Fruit fly (Drosophila melanogaster): ENCODE measurements around the gene koko.
A peak's percentile ranks its signal among the peaks of the same experiment; 100 is the strongest.

DNA sequence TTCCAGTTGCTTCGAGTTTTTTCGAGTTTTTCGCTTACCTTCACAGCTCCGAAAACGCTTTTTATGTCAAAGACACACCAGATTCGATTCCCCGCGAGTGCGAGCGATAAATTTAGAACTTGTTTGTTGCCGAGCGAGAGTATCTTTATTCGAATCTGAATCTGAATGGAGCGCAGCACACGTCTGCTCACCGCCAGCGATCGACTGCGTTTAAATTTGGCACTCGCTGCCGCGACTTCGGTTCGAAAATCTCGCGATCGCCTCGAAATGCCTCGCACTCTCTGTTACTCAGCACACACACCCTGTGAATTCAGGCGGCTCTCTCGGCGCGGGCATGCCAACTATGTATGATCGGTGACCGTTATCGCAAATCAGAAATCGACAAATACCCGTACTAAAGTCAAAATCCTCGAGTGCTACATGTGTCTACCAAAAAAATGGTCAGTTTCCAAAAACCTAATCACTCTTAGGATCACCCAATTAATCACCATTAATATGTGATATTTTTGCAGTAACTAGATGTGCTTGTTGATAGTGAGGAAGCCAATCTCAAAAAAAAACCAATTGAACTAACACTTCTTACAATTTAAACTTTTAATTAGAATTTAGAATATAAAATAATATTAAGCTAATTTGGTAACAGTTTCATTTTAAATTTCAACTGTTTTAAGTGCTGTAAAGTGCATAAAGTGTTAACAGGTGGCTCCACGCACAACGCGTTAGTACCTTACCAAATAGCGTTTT lies 3.7 kb upstream of the koko start, which contains the start of gene Vha100-2:
- TF ChIP-seq gcm2 (GFP tag; optimal IDR thresholded peaks at IDR 0.05) (no peak), kay (GFP tag; optimal IDR thresholded peaks at IDR 0.05) (peak; percentile 37), vvl (GFP tag; IDR thresholded peaks at IDR 0.05) (peak; percentile 28)
